Fruit fly (Drosophila melanogaster) whole organism, adult: ENCODE data around the gene fzy.

Source experiments
- CG11617 ChIP-seq: fragments of 200-800 bp; sonication (Bioruptor generic); optimal IDR thresholded peaks from 2 replicates; lab custom pipeline; 2017; ENCODE audit warnings: mild to moderate bottlenecking, missing biosample characterization, missing genetic modification reagents, missing genetic modification characterization
- CG12768 ChIP-seq: fragments of 200-800 bp; sonication (Bioruptor generic); optimal IDR thresholded peaks from 2 replicates; lab custom pipeline; 2017; ENCODE audit warnings: missing biosample characterization, missing genetic modification characterization, mild to moderate bottlenecking, moderate library complexity, missing genetic modification reagents
- CG14711 ChIP-seq: fragments of 200-800 bp; sonication (Bioruptor generic); optimal IDR thresholded peaks from 2 replicates; lab custom pipeline; 2018; ENCODE audit warnings: missing biosample characterization, mild to moderate bottlenecking, missing genetic modification characterization, moderate library complexity
- CG1620 ChIP-seq: fragments of 200-800 bp; sonication (Bioruptor generic); optimal IDR thresholded peaks from 2 replicates; lab custom pipeline; 2016; ENCODE audit warnings: missing biosample characterization, missing genetic modification characterization
- CG33017 ChIP-seq: fragments of 200-800 bp; sonication (Bioruptor generic); optimal IDR thresholded peaks from 2 replicates; lab custom pipeline; 2018; ENCODE audit warnings: missing biosample characterization, mild to moderate bottlenecking, missing genetic modification characterization, moderate library complexity
- CG5204 ChIP-seq: fragments of 200-800 bp; sonication (Bioruptor generic); optimal IDR thresholded peaks from 2 replicates; lab custom pipeline; 2016; ENCODE audit warnings: missing biosample characterization, missing genetic modification characterization
- CG7045 ChIP-seq: fragments of 200-800 bp; sonication (Bioruptor generic); optimal IDR thresholded peaks from 2 replicates; lab custom pipeline; 2017; ENCODE audit warnings: missing biosample characterization, mild to moderate bottlenecking, missing genetic modification characterization
- CG7101 ChIP-seq: fragments of 200-800 bp; sonication (Bioruptor generic); optimal IDR thresholded peaks from 2 replicates; lab custom pipeline; 2018; ENCODE audit warnings: missing biosample characterization, mild to moderate bottlenecking, missing genetic modification characterization, moderate library complexity
- Clk ChIP-seq: fragments of 200-800 bp; sonication (Bioruptor generic); optimal IDR thresholded peaks from 2 replicates; lab custom pipeline; 2017; ENCODE audit warnings: missing biosample characterization, missing genetic modification characterization
- Crg-1 ChIP-seq: fragments of 200-800 bp; sonication (Bioruptor generic); optimal IDR thresholded peaks from 2 replicates; lab custom pipeline; 2016; ENCODE audit warnings: missing biosample characterization, missing genetic modification characterization
- Hr96 ChIP-seq: fragments of 200-800 bp; sonication (Bioruptor generic); optimal IDR thresholded peaks from 2 replicates; lab custom pipeline; 2016; ENCODE audit warnings: missing biosample characterization, missing genetic modification characterization
- Mnt ChIP-seq: fragments of 200-800 bp; sonication (Bioruptor generic); optimal IDR thresholded peaks from 2 replicates; lab custom pipeline; 2016; ENCODE audit warnings: missing biosample characterization, mild to moderate bottlenecking, missing genetic modification characterization
- bab1 ChIP-seq: fragments of 200-800 bp; sonication (Bioruptor generic); optimal IDR thresholded peaks from 3 replicates; lab custom pipeline; 2019; ENCODE audit warnings: missing biosample characterization, mild to moderate bottlenecking, missing genetic modification characterization, moderate library complexity
- cic ChIP-seq: fragments of 200-800 bp; sonication (Bioruptor generic); optimal IDR thresholded peaks from 2 replicates; lab custom pipeline; 2017; ENCODE audit warnings: missing biosample characterization, mild to moderate bottlenecking, missing genetic modification characterization, moderate library complexity
- cnc ChIP-seq, 2 experiments: fragments of >200 bp; optimal IDR thresholded peaks; 2 replicates each; lab custom pipeline; 2017
- kay ChIP-seq: fragments of 200-800 bp; sonication (Bioruptor generic); peaks from one replicate; lab custom pipeline; 2016; ENCODE audit warnings: missing biosample characterization, missing genetic modification characterization, borderline replicate concordance
- ovo ChIP-seq: fragments of 200-800 bp; sonication (Bioruptor generic); optimal IDR thresholded peaks from 2 replicates; lab custom pipeline; 2016; ENCODE audit warnings: missing biosample characterization, missing genetic modification characterization
- pad ChIP-seq: fragments of 200-800 bp; sonication (Bioruptor generic); optimal IDR thresholded peaks from 3 replicates; lab custom pipeline; 2017; ENCODE audit warnings: missing biosample characterization, missing genetic modification characterization, mild to moderate bottlenecking, moderate library complexity, missing genetic modification reagents
- tj ChIP-seq: fragments of 200-800 bp; sonication (Bioruptor generic); optimal IDR thresholded peaks from 3 replicates; lab custom pipeline; 2017; ENCODE audit warnings: missing biosample characterization, mild to moderate bottlenecking, missing genetic modification characterization, moderate library complexity
- toe ChIP-seq: fragments of 200-800 bp; sonication (Bioruptor generic); optimal IDR thresholded peaks from 2 replicates; lab custom pipeline; 2016; ENCODE audit warnings: missing biosample characterization, missing genetic modification characterization

The fzy gene

DNA sequence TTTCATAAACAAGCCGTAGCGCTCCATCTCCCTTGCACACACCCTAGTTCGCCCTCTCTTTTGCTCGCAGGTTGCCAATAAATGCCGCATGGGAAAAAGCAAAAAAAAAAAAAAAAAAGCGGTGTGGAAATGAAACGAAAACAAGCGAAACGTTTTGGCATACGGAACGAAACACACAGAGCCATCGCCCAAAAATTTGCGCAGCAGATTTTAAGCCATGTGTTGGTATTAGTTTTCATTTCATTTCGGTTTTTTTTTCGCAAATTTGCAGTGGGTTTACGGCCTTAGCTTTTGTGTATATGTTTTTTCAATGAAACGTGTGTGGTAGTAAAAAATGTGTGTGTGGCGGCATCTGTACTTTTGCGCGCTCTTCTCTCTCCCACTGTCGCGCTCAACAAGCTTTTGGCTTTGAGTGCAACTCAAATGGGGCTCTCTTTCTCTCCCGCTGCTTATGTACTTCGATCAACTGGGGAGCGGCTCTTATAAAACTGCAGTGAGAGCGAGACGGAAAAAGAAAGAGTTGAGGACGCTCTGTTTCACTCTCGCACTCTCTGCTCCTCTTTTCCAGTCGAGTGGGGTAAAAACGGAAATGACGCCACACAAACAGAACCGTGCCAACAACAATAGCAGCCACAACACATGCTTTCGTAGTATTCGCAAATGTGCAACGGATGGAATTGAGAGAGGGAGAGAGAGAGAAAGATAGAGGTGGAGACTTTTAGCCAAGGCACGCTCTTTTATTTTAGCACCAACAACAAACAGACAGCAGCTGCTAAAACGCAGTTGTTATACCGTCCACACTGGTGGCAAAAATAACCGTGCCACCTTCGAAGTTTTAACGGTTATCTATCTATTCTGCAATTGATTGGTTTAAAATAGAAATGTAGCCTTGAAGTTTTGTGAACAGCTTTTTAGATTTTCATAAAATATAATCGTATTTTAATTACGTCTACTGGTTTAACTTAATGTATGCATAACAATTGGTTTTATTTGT lies 26.2 kb upstream of the fzy start:
- peak; percentile 57 for TF ChIP-seq CG14711 (tag; lab: Kevin White, UChicago)
- peak; percentile 72 for TF ChIP-seq CG7045 (GFP tag; lab: Kevin White, UChicago)
- peak; percentile 54 for TF ChIP-seq Crg-1 (GFP tag; lab: Kevin White, UChicago)
- TF ChIP-seq Hr96, result peak; percentile 15
- peak; percentile 42 for TF ChIP-seq tj
- peak; percentile 62 for TF ChIP-seq Clk
- peak; percentile 81 for TF ChIP-seq CG12768
- peak; percentile 70 for TF ChIP-seq CG7101 (tag; lab: Kevin White, UChicago)
- TF ChIP-seq kay (GFP tag; lab: Kevin White, UChicago), result peak; percentile 97
- peak; percentile 25 for TF ChIP-seq ovo (GFP tag; lab: Kevin White, UChicago)
- TF ChIP-seq bab1, result peak; percentile 76
- peak; percentile 77 for TF ChIP-seq CG5204 (GFP tag; lab: Kevin White, UChicago)
- TF ChIP-seq cic (GFP tag; lab: Kevin White, UChicago), result peak; percentile 100
- peak; percentile 79 for TF ChIP-seq CG33017 (tag; lab: Kevin White, UChicago)
- peak; percentile 94 for TF ChIP-seq Mnt (GFP tag; lab: Kevin White, UChicago)
- TF ChIP-seq CG1620 (GFP tag; lab: Kevin White, UChicago), result peak; percentile 22
- TF ChIP-seq cnc (optimal IDR thresholded peaks at IDR 0.05; lab: Kevin White, UChicago), result no peak
- no peak for TF ChIP-seq toe (GFP tag; lab: Kevin White, UChicago)
- peak; percentile 100 for TF ChIP-seq pad (GFP tag; lab: Kevin White, UChicago)
- TF ChIP-seq CG11617 (GFP tag; lab: Kevin White, UChicago), result peak; percentile 53

DNA sequence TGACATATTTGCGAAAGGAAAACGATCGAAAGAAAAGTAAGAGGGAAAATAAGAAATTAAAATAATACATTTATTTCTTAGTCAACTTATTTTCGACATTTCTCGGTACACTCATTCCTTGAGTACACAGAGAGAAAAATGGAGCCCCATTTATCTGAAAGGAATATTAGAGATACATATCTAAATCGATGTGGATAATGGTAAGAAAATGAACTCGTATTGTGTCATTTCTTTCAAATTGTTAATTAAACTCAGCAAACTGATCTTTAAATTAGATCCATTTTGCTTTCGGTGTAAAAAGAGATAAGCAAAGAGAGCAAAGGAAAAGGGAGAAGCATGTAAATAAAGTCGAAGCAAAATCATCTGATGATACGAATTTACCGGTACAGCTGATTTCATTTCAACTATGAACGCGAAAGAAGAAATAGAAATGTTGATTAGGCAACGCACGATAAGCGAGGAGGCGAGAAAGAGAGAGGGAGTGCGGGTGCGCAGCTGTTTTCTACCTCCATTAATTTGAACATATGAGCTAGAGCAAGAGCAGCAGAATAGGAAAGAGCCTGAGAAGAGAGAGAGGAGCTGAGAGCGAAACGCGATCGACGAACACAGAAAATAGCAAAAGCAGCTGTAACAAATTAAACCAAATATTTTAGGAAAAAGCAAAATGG lies 24.9 kb upstream of the fzy start:
- peak; percentile 6 for TF ChIP-seq CG12768
- TF ChIP-seq tj, result no peak
- TF ChIP-seq toe (GFP tag; lab: Kevin White, UChicago), result peak; percentile 22
- TF ChIP-seq CG1620 (GFP tag; lab: Kevin White, UChicago), result peak; percentile 30
- TF ChIP-seq Mnt (GFP tag; lab: Kevin White, UChicago), result peak; percentile 21
- no peak for TF ChIP-seq CG11617 (GFP tag; lab: Kevin White, UChicago)
- TF ChIP-seq bab1, result peak; percentile 62
- TF ChIP-seq ovo (GFP tag; lab: Kevin White, UChicago), result no peak
- peak; percentile 86 for TF ChIP-seq CG33017 (tag; lab: Kevin White, UChicago)
- TF ChIP-seq Crg-1 (GFP tag; lab: Kevin White, UChicago), result no peak
- no peak for TF ChIP-seq Hr96
- peak; percentile 86 for TF ChIP-seq CG14711 (tag; lab: Kevin White, UChicago)
- peak; percentile 54 for TF ChIP-seq Clk
- TF ChIP-seq cic (GFP tag; lab: Kevin White, UChicago), result no peak
- peak; percentile 83 for TF ChIP-seq CG7101 (tag; lab: Kevin White, UChicago)
- peak; percentile 35 for TF ChIP-seq CG7045 (GFP tag; lab: Kevin White, UChicago)
- peak; percentile 90 for TF ChIP-seq kay (GFP tag; lab: Kevin White, UChicago)
- TF ChIP-seq CG5204 (GFP tag; lab: Kevin White, UChicago), result peak; percentile 45
- TF ChIP-seq pad (GFP tag; lab: Kevin White, UChicago), result no peak

DNA sequence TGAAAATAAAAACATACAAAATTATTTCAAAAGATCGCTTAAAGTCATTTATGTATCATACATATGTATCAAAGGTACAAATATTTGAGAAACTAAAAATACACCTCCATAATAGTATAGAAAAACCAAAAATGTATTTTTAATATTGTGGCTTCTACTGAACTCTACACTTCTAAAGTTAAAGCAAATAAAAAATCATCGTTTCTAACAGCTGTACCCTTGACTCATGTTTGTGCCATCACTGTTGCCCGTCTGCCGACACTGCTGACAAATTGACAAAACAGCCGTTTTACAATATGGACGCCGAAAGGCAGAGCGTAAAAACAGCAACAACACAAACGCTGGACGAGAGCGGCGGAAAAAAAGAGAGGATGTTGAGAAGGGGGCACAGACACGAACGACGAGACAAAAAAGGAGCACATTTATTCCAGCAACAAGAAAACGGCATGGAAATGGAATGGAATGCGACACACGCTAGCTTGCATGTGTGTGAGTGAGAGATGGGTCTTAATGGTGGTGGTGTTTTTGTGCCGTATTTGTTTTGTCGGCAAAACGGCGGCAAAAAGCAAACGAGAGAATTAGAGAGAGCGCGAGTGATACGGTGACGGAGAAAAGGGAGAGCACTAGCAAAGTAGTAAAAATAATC lies 24.3 kb upstream of the fzy start:
- TF ChIP-seq pad (GFP tag; lab: Kevin White, UChicago), result peak; percentile 84
- TF ChIP-seq Hr96, result no peak
- TF ChIP-seq CG12768, result peak; percentile 81
- peak; percentile 66 for TF ChIP-seq bab1
- peak; percentile 51 for TF ChIP-seq ovo (GFP tag; lab: Kevin White, UChicago)
- TF ChIP-seq CG14711 (tag; lab: Kevin White, UChicago), result peak; percentile 64
- no peak for TF ChIP-seq CG1620 (GFP tag; lab: Kevin White, UChicago)
- TF ChIP-seq cic (GFP tag; lab: Kevin White, UChicago), result peak; percentile 87
- no peak for TF ChIP-seq cnc (optimal IDR thresholded peaks at IDR 0.05; lab: Kevin White, UChicago)
- peak; percentile 23 for TF ChIP-seq tj
- peak; percentile 75 for TF ChIP-seq CG7101 (tag; lab: Kevin White, UChicago)
- peak; percentile 24 for TF ChIP-seq kay (GFP tag; lab: Kevin White, UChicago)
- TF ChIP-seq Crg-1 (GFP tag; lab: Kevin White, UChicago), result peak; percentile 11
- TF ChIP-seq CG5204 (GFP tag; lab: Kevin White, UChicago), result peak; percentile 52
- TF ChIP-seq CG7045 (GFP tag; lab: Kevin White, UChicago), result peak; percentile 57
- no peak for TF ChIP-seq Clk
- TF ChIP-seq Mnt (GFP tag; lab: Kevin White, UChicago), result peak; percentile 29
- TF ChIP-seq toe (GFP tag; lab: Kevin White, UChicago), result no peak
- TF ChIP-seq CG33017 (tag; lab: Kevin White, UChicago), result peak; percentile 68
- TF ChIP-seq CG11617 (GFP tag; lab: Kevin White, UChicago), result peak; percentile 77

DNA sequence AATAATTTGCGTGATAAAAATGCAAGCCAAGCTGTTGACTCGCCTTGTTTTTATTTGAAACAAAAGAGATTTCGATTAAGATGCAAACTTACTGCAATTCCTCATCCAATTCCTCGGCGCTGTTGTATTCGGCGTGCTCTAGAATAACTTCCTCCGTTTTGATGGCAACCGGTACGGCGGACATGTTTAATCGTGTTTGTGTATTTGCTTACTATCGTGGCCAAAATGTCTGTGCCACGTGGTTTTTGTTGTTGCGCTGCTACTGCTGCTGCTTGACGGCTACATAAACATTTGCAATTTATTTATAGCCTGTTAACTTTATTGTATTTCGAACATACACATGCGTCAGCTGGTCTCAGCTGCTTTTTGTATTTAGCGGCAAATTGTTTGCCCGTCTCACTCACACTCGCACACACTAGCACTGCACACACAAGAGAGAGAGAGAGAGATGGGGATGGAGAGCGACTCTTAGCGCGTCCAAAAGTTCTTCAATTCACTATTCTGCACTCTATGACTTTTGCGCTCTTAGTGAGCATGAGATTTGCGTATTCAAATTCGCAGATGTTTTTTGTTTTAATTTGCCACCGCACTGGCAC lies 23.7 kb upstream of the fzy start:
- TF ChIP-seq CG33017 (tag; lab: Kevin White, UChicago) (no peak), cnc (optimal IDR thresholded peaks at IDR 0.05; lab: Kevin White, UChicago) (no peak)
